Fruit fly (Drosophila melanogaster): ENCODE results near the gene CG11911.

The CG11911 gene

DNA sequence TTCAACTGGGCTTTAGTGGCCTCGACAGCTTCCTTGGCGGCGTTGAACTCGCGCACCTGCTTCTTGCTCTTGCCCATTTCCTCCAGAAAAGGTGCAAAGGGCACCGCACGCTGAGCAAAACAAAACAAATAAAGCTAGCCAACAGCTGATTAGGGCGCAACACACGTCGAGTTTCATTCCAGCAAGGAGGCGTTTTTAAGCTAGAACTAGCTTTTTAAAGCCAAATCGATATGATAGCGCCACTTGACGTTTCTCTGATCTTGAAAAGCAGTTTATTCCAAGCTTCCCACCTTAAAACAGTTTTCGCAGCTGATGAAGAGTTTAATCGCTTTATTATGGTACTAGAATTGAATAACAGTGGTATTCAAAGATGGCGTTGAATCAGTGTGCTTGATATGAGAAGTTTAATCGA, 38.0 kb downstream of the CG11911 start, which contains the start of gene CG11601 (continued):
- TF ChIP-seq Deaf1 (tag; optimal IDR thresholded peaks at IDR 0.05) (no peak), CG10431 (GFP tag; optimal IDR thresholded peaks at IDR 0.05) (no peak)

DNA sequence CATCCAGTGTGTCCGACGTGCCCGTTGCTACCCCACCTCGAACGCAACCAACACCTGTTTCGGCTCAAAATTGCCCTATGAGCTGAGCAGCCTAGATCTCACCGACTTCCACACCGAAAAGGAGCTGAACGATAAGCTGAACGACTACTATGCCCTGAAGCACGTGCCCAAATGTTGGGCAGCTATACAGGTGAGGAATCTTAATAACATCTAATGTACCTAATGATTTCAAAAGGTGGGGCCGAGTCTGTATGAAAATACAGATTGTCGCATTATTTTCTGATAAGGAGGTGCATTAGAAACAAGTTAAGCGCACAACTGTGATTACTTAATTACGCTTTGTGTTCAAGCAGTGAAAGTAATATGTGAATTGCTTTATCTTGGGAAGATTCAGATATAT, 42.9 kb downstream of the CG11911 start, which contains the start of gene CG17078:
Gene CG17078, minus strand, starts transcription at position 101 of the 400 bp plus-strand sequence.
- TF ChIP-seq CG9727 (GFP tag; optimal IDR thresholded peaks at IDR 0.05) (no peak), mld (GFP tag; IDR thresholded peaks at IDR 0.05; ENCODE audit: partially characterized antibody) (0 out of 3 replicates have a peak, but pooled peaks have one; percentile 4)

DNA sequence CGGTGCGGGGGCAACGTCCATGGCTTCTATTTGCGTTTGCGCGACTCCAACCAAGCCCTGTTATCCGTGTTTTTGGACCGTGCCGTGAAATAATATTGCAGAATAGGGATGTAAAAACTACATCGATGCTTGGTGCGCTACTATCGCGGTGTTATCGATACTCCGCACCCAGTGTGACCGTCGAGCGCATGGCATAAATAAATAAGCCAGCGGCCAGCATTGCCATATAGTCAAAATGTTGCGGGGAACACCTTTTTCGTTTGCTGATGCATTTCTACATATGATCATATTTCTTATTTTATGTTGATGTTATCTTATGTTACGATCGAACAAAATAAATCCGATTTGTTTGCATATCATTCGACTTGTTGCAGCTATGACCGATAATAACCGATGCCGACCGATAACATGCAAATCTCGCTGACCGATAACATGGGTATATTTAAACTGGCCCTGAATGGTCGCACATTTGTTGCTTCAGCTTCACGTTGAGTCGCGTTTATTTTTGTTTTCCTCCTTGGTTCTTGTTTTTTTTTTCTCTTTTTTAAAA, 43.9 kb downstream of the CG11911 start, which contains the start of gene smo:
Gene smo, plus strand, starts transcription at position 461 of the 550 bp plus-strand sequence.
- TF ChIP-seq CG9727 (GFP tag; optimal IDR thresholded peaks at IDR 0.05) (peak; percentile 47), CG32532 (GFP tag; IDR thresholded peaks at IDR 0.05) (no peak), Dip2 (GFP tag; IDR thresholded peaks at IDR 0.05) (no peak), pros (GFP tag; optimal IDR thresholded peaks at IDR 0.05) (no peak), Sry-δ (GFP tag; optimal IDR thresholded peaks at IDR 0.05) (peak; percentile 98), twi (tag; optimal IDR thresholded peaks at IDR 0.05) (peak; percentile 25), ATbp (GFP tag; optimal IDR thresholded peaks at IDR 0.05) (no peak), Dad (GFP tag; optimal IDR thresholded peaks at IDR 0.05) (no peak), gt (GFP tag; IDR thresholded peaks at IDR 0.05) (no peak), maf-S (GFP tag; optimal IDR thresholded peaks at IDR 0.05) (peak; percentile 29), Awh (GFP tag; IDR thresholded peaks at IDR 0.05) (no peak), Fer2 (tag; optimal IDR thresholded peaks at IDR 0.05) (no peak), phol (tag; optimal IDR thresholded peaks at IDR 0.05) (peak; percentile 64), Dp (GFP tag; optimal IDR thresholded peaks at IDR 0.05) (peak; percentile 67), CG11560 (tag; IDR thresholded peaks at IDR 0.05) (peak; percentile 21; the same call in 1 of the 3 replicates), CG15073 (GFP tag; optimal IDR thresholded peaks at IDR 0.05) (no peak), B-H1 (GFP tag; IDR thresholded peaks at IDR 0.05) (no peak), CG8924 (tag; optimal IDR thresholded peaks at IDR 0.05) (peak; percentile 16), H15 (GFP tag; IDR thresholded peaks at IDR 0.05) (no peak), CG30020 (tag; optimal IDR thresholded peaks at IDR 0.05) (peak; percentile 52), Myb (GFP tag; optimal IDR thresholded peaks at IDR 0.05) (peak; percentile 70), Hmr (GFP tag; optimal IDR thresholded peaks at IDR 0.05) (peak; percentile 60), cg (GFP tag; optimal IDR thresholded peaks at IDR 0.05) (no peak), CG10366 (GFP tag; IDR thresholded peaks at IDR 0.05) (no peak), CG8281 (tag; optimal IDR thresholded peaks at IDR 0.05) (no peak), Eip74EF (GFP tag; optimal IDR thresholded peaks at IDR 0.05) (no peak), CG31441 (GFP tag; IDR thresholded peaks at IDR 0.05) (no peak), CG1832 (GFP tag; optimal IDR thresholded peaks at IDR 0.05) (no peak), tup (GFP tag; optimal IDR thresholded peaks at IDR 0.05) (no peak), bbx (GFP tag; IDR thresholded peaks at IDR 0.05; ENCODE audit: partially characterized antibody) (peak; percentile 72), lov (optimal IDR thresholded peaks at IDR 0.05) (no peak), lov (GFP tag; IDR thresholded peaks at IDR 0.05) (no peak), Scr (GFP tag; IDR thresholded peaks at IDR 0.05; ENCODE audit: partially characterized antibody) (peak; percentile 88), CG6654 (GFP tag; optimal IDR thresholded peaks at IDR 0.05) (no peak), CG2116 (GFP tag; optimal IDR thresholded peaks at IDR 0.05) (peak; percentile 90), CG15514 (GFP tag; optimal IDR thresholded peaks at IDR 0.05) (peak; percentile 69), CG17186 (GFP tag; optimal IDR thresholded peaks at IDR 0.05) (peak; percentile 96), BEAF-32 (GFP tag; optimal IDR thresholded peaks at IDR 0.05) (peak; percentile 97), CG7963 (GFP tag; IDR thresholded peaks at IDR 0.05; ENCODE audit: partially characterized antibody) (peak; percentile 73), sc (optimal IDR thresholded peaks at IDR 0.05) (no peak), sc (GFP tag; optimal IDR thresholded peaks at IDR 0.05) (no peak), CG34422 (GFP tag; IDR thresholded peaks at IDR 0.05) (no peak), Hand (GFP tag; optimal IDR thresholded peaks at IDR 0.05) (no peak)
